Worm (Caenorhabditis elegans) whole organism, mixed stage, embryonic: ENCODE results near the gene C36B7.3.

Experiments
- M03D4.4 ChIP-seq: sonication (generic microtip); optimal IDR thresholded peaks from 2 replicates; lab custom pipeline; 2017; ENCODE audit warnings: mild to moderate bottlenecking, missing genetic modification characterization, missing compliant biosample characterization
- bed-3 ChIP-seq: fragments of 200-800 bp; sonication (Bioruptor generic); optimal IDR thresholded peaks from 3 replicates; lab custom pipeline; 2018; ENCODE audit warnings: mild to moderate bottlenecking, missing genetic modification characterization, moderate library complexity, missing compliant biosample characterization
- blmp-1 ChIP-seq: fragments of 150-350 bp; optimal IDR thresholded peaks from 2 replicates; lab custom pipeline; 2014; ENCODE audit warnings: missing biosample characterization, missing genetic modification characterization
- ceh-39 ChIP-seq: fragments of 150-350 bp; optimal IDR thresholded peaks from 2 replicates; lab custom pipeline; 2014; ENCODE audit warnings: missing biosample characterization, missing genetic modification characterization
- ces-1 ChIP-seq: fragments of 150-350 bp; optimal IDR thresholded peaks from 2 replicates; lab custom pipeline; 2014; ENCODE audit warnings: missing biosample characterization, missing genetic modification reagents, missing genetic modification characterization
- drap-1 ChIP-seq: fragments of 200-800 bp; sonication (Bioruptor generic); optimal IDR thresholded peaks from 3 replicates; lab custom pipeline; 2018; ENCODE audit warnings: mild to moderate bottlenecking, missing genetic modification characterization, missing compliant biosample characterization
- elt-1 ChIP-seq: sonication (generic microtip); optimal IDR thresholded peaks from 2 replicates; lab custom pipeline; 2017; ENCODE audit warnings: missing genetic modification characterization, mild to moderate bottlenecking, missing compliant biosample characterization, antibody characterized with exemption, moderate library complexity, borderline replicate concordance; ENCODE audit not compliant: insufficient read depth
- elt-3 ChIP-seq: fragments of 150-350 bp; optimal IDR thresholded peaks from 2 replicates; lab custom pipeline; 2014; ENCODE audit warnings: missing biosample characterization, missing genetic modification characterization
- hlh-1 ChIP-seq: fragments of 150-350 bp; optimal IDR thresholded peaks from 2 replicates; lab custom pipeline; 2014; ENCODE audit warnings: missing biosample characterization, missing genetic modification reagents, missing genetic modification characterization
- lin-32 ChIP-seq: fragments of 200-800 bp; sonication (Bioruptor generic); optimal IDR thresholded peaks from 2 replicates; lab custom pipeline; 2018; ENCODE audit warnings: mild to moderate bottlenecking, missing genetic modification characterization, missing compliant biosample characterization
- lsy-2 ChIP-seq: fragments of 150-350 bp; optimal IDR thresholded peaks from 2 replicates; lab custom pipeline; 2014; ENCODE audit warnings: missing biosample characterization, missing genetic modification characterization
- mab-5 ChIP-seq: fragments of 150-350 bp; optimal IDR thresholded peaks from 2 replicates; lab custom pipeline; 2014; ENCODE audit warnings: missing biosample characterization, missing genetic modification characterization
- mep-1 ChIP-seq: fragments of 150-350 bp; optimal IDR thresholded peaks from 2 replicates; lab custom pipeline; 2017; ENCODE audit warnings: missing biosample characterization, missing genetic modification reagents, missing genetic modification characterization, inconsistent platforms
- mls-2 ChIP-seq: sonication (generic microtip); optimal IDR thresholded peaks from 2 replicates; lab custom pipeline; 2016; ENCODE audit warnings: mild to moderate bottlenecking, missing genetic modification characterization, moderate library complexity, missing compliant biosample characterization
- nhr-12 ChIP-seq: fragments of 150-350 bp; optimal IDR thresholded peaks from 2 replicates; lab custom pipeline; 2014; ENCODE audit warnings: missing biosample characterization, missing genetic modification characterization
- nhr-2 ChIP-seq: fragments of 150-350 bp; optimal IDR thresholded peaks from 2 replicates; lab custom pipeline; 2014; ENCODE audit warnings: missing biosample characterization, missing genetic modification characterization
- nhr-237 ChIP-seq: fragments of 150-350 bp; optimal IDR thresholded peaks from 2 replicates; lab custom pipeline; 2014; ENCODE audit warnings: missing biosample characterization, missing genetic modification characterization
- nhr-28 ChIP-seq: fragments of 150-350 bp; optimal IDR thresholded peaks from 2 replicates; lab custom pipeline; 2014; ENCODE audit warnings: missing biosample characterization, missing genetic modification characterization
- nhr-76 ChIP-seq: sonication (generic microtip); optimal IDR thresholded peaks from 2 replicates; lab custom pipeline; 2017; ENCODE audit warnings: missing biosample characterization, missing genetic modification characterization
- pha-4 ChIP-seq: fragments of 150-350 bp; optimal IDR thresholded peaks from 2 replicates; lab custom pipeline; 2018; ENCODE audit warnings: missing biosample characterization, missing genetic modification reagents, missing genetic modification characterization
- sem-2 ChIP-seq: fragments of 200-800 bp; sonication (Bioruptor generic); optimal IDR thresholded peaks from 2 replicates; lab custom pipeline; 2018; ENCODE audit warnings: mild to moderate bottlenecking, missing genetic modification characterization, missing compliant biosample characterization
- snpc-4 ChIP-seq: fragments of 150-350 bp; optimal IDR thresholded peaks from 2 replicates; lab custom pipeline; 2014; ENCODE audit warnings: missing biosample characterization, missing genetic modification characterization
- sptf-1 ChIP-seq: sonication (generic microtip); optimal IDR thresholded peaks from 2 replicates; lab custom pipeline; 2017; ENCODE audit warnings: mild to moderate bottlenecking, missing genetic modification characterization, moderate library complexity, missing compliant biosample characterization
- tbx-8 ChIP-seq: fragments of 200-800 bp; sonication (Bioruptor generic); optimal IDR thresholded peaks from 2 replicates; lab custom pipeline; 2018; ENCODE audit warnings: mild to moderate bottlenecking, missing genetic modification characterization, moderate library complexity, missing compliant biosample characterization
- unc-120 ChIP-seq: sonication (generic microtip); optimal IDR thresholded peaks from 2 replicates; lab custom pipeline; 2017; ENCODE audit warnings: missing genetic modification characterization, missing compliant biosample characterization; ENCODE audit not compliant: poor library complexity, severe bottlenecking
- unc-39 ChIP-seq: fragments of 150-350 bp; optimal IDR thresholded peaks from 2 replicates; lab custom pipeline; 2014; ENCODE audit warnings: missing biosample characterization, missing genetic modification characterization
- unc-62 ChIP-seq: fragments of 150-350 bp; optimal IDR thresholded peaks from 2 replicates; lab custom pipeline; 2014; ENCODE audit warnings: missing biosample characterization, missing genetic modification reagents, missing genetic modification characterization
- zip-8 ChIP-seq: fragments of 150-350 bp; optimal IDR thresholded peaks from 2 replicates; lab custom pipeline; 2014; ENCODE audit warnings: missing biosample characterization, missing genetic modification characterization

The C36B7.3 gene

ce11 chrX:7151189-7151857, 49.7 kb downstream of the C36B7.3 start, which contains the start of gene lam-2:
Gene lam-2, minus strand, starts transcription at chrX:7151239.
- no peak for TF ChIP-seq snpc-4 (tag; lab: Kevin White, UChicago)
- TF ChIP-seq nhr-28 (tag; lab: Kevin White, UChicago): no peak
- TF ChIP-seq nhr-237: no peak
- TF ChIP-seq unc-62 (GFP tag; lab: Kevin White, UChicago): no peak
- no peak for TF ChIP-seq mab-5 (tag; lab: Kevin White, UChicago)
- no peak for TF ChIP-seq unc-39 (tag; lab: Kevin White, UChicago)
- no peak for TF ChIP-seq lsy-2 (tag; lab: Kevin White, UChicago)
- no peak for TF ChIP-seq nhr-76 (tag; lab: Kevin White, UChicago)
- no peak for TF ChIP-seq ceh-39 (tag; lab: Kevin White, UChicago)
- no peak for TF ChIP-seq blmp-1 (tag; lab: Kevin White, UChicago)
- TF ChIP-seq drap-1: no peak
- TF ChIP-seq lin-32 (GFP tag; lab: Kevin White, UChicago): no peak
- TF ChIP-seq zip-8 (tag; lab: Kevin White, UChicago): no peak
- no peak for TF ChIP-seq tbx-8 (GFP tag; lab: Kevin White, UChicago)
- no peak for TF ChIP-seq bed-3 (GFP tag; lab: Kevin White, UChicago)
- no peak for TF ChIP-seq elt-1 (tag; lab: Kevin White, UChicago)
- no peak for TF ChIP-seq sptf-1 (tag; lab: Kevin White, UChicago)
- TF ChIP-seq nhr-2: no peak
- TF ChIP-seq ces-1 (GFP tag; lab: Kevin White, UChicago): no peak
- peak; percentile 56 for TF ChIP-seq hlh-1 (tag; lab: Kevin White, UChicago)
- TF ChIP-seq sem-2: no peak
- no peak for TF ChIP-seq elt-3 (tag; lab: Kevin White, UChicago)
- TF ChIP-seq nhr-12 (tag; lab: Kevin White, UChicago): no peak
- TF ChIP-seq mep-1: no peak
- TF ChIP-seq pha-4 (tag; lab: Kevin White, UChicago): peak; percentile 17
- TF ChIP-seq mls-2: peak; percentile 6
- peak; percentile 51 for TF ChIP-seq unc-120 (tag; lab: Kevin White, UChicago)
- TF ChIP-seq M03D4.4: no peak
